Worm (Caenorhabditis elegans): Measurements from ENCODE around the gene T06C12.11.
"Not testable (repeated sequence)": the region's sequence is repeated elsewhere in the genome, so short reads cannot be mapped to it uniquely, and the experiment has no call there.

T06C12.11 gene

DNA sequence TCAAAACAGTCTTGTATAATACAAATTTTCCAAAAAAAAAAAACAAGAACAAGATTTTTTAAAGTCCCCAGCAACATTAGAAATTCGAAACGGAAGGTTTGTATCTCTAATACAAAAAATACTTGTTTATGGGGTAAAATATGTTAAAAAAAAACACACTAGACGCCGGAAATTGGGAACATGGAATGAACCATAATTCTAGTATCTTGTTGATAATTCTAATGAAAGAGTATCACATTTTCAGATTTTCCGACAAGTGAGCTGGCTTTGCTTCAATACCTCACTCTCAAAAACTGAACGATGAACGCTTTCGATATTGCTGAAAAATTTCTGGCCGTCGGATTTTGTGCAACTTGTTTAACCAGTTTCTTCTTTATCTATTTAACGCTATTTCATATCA lies 4.9 kb downstream of the T06C12.11 start, which contains the start of gene str-60:
TSS of gene str-60 (plus strand) at position 301 of the 400 bp plus-strand sequence.
- TF ChIP-seq ekl-4 (GFP tag; IDR thresholded peaks at IDR 0.05) (no peak), madf-3 (GFP tag; IDR thresholded peaks at IDR 0.05) (no peak), lir-1 (GFP tag; conservative IDR thresholded peaks at IDR 0.05) (no peak), lin-35 (GFP tag; optimal IDR thresholded peaks at IDR 0.05) (no peak), F22D6.2 (tag; optimal IDR thresholded peaks at IDR 0.05) (no peak), F10E7.11 (tag; optimal IDR thresholded peaks at IDR 0.05) (no peak), egl-18 (GFP tag; IDR thresholded peaks at IDR 0.05) (no peak)

DNA sequence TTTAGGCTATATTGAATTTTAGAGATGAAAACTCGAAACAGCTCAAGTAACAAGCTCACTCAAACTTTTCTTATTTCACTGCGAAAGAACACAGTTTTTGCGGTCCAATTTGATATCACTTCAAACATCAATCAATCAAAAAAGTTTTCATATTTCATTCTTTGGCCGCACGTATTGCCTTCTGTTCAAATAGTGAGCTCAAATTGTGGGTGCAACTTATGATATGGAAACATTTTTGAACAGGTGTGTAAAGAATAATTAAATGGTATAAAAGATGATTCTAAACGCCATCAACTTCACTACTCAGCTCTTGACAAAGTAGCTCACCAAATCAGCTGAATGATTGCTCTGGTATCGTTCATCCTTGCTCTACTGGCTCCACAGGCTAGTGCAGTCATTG lies 6.9 kb downstream of the T06C12.11 start, which contains the start of gene T06C12.14:
TSS of gene T06C12.14 (plus strand) at position 301 of the 400 bp plus-strand sequence.
- no peak for TF ChIP-seq F39B2.1 (GFP tag; IDR thresholded peaks at IDR 0.05)
- no peak for TF ChIP-seq akir-1 (GFP tag; optimal IDR thresholded peaks at IDR 0.05)
- TF ChIP-seq aptf-3 (GFP tag; IDR thresholded peaks at IDR 0.05): no peak
- TF ChIP-seq ceh-91 (GFP tag; IDR thresholded peaks at IDR 0.05): no peak

DNA sequence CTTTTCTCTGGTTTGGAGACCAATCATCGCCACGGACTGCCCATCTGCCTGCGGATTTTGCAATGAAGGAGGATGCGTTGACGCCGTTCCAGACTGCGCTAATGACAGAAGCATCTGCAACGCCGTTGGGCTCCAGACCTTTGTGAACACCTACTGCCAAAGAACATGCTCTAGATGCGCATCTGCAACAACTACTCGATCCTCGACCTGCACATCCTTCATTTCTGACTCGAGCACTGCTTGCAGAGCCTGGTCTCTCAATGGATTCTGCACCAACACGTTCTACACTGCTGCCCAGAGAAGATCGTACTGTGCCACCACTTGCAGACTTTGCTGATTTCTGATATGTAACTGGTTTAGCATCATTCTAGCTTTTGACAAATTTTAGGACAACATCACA lies 7.8 kb downstream of the T06C12.11 start:
- no peak for TF ChIP-seq egrh-3 (GFP tag; IDR thresholded peaks at IDR 0.05)
- TF ChIP-seq T26A5.8 (tag; optimal IDR thresholded peaks at IDR 0.05): no peak
- no peak for TF ChIP-seq lin-54 (GFP tag; optimal IDR thresholded peaks at IDR 0.05)
- TF ChIP-seq repo-1 (tag; optimal IDR thresholded peaks at IDR 0.05): no peak
- TF ChIP-seq efl-1 (GFP tag; optimal IDR thresholded peaks at IDR 0.05): no peak
- TF ChIP-seq lag-1 (GFP tag; IDR thresholded peaks at IDR 0.05): no peak
- TF ChIP-seq sptf-2 (GFP tag; optimal IDR thresholded peaks at IDR 0.05): no peak
- no peak for TF ChIP-seq somi-1 (GFP tag; optimal IDR thresholded peaks at IDR 0.05)

DNA sequence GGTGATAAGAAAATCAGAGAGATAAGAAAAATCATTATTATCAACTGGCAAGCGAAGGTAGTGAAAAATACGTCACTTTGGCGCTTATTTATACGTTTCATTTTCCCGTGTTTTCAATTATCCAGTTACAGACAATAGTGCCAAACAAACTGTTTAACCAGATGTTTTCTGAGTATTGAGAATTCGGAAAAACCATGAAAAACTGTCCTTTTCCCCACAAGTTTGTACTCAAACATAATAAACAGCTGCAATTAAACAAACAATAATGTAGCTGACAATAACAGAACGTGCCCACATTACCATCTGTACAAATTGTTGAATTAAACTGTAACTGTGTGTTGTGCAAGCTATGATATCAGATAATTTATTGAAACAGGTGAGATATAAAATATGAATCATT lies 12.7 kb downstream of the T06C12.11 start, which contains the start of the genes F35E8.1 and F35E8.2:
TSS of gene F35E8.1 (minus strand) at position 101 of the 400 bp plus-strand sequence.
TSS of gene F35E8.2 (plus strand) at position 132 of the 400 bp plus-strand sequence.
- TF ChIP-seq sea-2, Y56A3A.18, nfya-2 (GFP tag; IDR thresholded peaks at IDR 0.05): not testable (repeated sequence)

DNA sequence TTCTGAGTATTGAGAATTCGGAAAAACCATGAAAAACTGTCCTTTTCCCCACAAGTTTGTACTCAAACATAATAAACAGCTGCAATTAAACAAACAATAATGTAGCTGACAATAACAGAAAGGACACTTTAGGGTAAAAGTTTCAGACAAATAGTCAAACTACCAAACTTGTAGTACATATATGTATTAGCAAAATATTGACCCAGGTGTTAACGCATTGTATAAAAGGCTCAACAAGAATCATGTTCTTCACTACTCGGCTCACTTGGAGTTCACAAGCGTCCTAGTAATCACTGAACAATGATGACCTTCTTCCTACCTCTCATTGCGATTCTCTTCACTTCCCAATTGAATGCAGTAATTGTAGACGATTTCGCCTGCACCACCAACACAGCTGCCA lies 19.1 kb downstream of the T06C12.11 start, which contains the start of gene F35E8.6:
TSS of gene F35E8.6 (plus strand) at position 301 of the 400 bp plus-strand sequence.
- TF ChIP-seq lag-1 (GFP tag; IDR thresholded peaks at IDR 0.05): no peak

DNA sequence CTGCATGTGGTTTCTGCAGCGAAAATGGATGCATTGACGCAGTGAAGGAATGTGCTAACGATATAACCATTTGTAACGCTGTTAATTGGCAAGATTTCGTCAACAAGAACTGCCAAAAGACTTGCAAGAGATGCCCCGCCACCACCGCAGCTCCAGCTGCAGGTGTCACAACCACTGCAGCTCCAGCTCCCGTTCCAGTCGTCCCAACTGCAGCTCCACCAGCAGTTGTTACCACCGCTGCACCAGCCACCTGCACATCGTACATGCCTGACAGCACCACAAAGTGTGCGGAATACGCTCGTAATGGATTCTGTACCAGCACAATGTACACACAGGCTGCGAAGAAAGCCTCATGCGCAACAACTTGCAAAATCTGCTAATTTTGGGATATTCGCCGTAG lies 19.9 kb downstream of the T06C12.11 start:
- TF ChIP-seq ceh-27 (GFP tag; optimal IDR thresholded peaks at IDR 0.05) (no peak), F52B5.7 (tag; optimal IDR thresholded peaks at IDR 0.05) (peak; percentile 17), zfh-2 (GFP tag; conservative IDR thresholded peaks at IDR 0.05) (peak; percentile 73), ama-1 (optimal IDR thresholded peaks at IDR 0.05) (no peak), ama-1 (GFP tag; optimal IDR thresholded peaks at IDR 0.05) (no peak)

DNA sequence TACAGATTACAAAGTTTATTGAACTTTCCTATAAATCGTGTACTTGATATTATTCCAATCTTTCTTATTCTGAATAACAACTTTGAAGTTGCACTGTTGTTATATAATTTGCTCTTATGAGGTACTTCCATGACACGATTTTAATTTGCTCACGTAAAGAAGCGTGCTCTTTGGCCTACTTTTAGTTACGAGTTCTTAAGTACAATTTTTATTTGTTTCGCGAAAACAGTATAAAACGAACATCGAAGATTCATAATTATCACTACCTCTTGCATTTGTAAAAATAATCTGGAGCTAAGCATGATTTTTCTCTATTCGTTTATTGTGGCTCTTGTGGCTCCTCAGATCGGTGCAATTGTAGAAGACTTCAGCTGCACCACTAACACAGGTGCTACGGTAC lies 20.9 kb downstream of the T06C12.11 start, which contains the start of gene F35E8.7:
TSS of gene F35E8.7 (plus strand) at position 301 of the 400 bp plus-strand sequence.
- TF ChIP-seq repo-1 (tag; optimal IDR thresholded peaks at IDR 0.05): no peak

DNA sequence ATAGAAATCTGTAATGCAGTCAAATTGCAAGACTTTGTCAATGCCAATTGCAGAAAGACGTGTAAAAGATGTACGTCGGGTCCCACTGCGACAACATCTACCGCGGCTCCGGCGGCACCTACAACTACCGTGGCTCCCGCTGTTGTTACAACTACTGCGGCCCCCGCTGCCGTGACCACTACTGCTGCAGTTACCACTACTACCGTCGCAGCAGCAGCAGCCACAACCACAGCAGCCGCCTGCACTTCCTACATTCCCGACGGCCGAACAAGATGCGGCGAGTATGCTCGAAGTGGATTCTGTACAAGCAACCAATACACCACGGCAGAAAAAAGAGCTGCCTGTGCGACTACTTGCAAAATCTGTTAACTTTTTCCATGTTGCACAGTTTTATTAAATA lies 22.0 kb downstream of the T06C12.11 start:
- TF ChIP-seq cebp-2 (GFP tag; IDR thresholded peaks at IDR 0.05) (0 out of 2 replicates have a peak, but pooled peaks have one; percentile 67), attf-6 (GFP tag; IDR thresholded peaks at IDR 0.05) (no peak), zfh-2 (GFP tag; conservative IDR thresholded peaks at IDR 0.05) (peak; percentile 59), Y79H2A.3 (GFP tag; conservative IDR thresholded peaks at IDR 0.05) (no peak)
